Fruit fly (Drosophila melanogaster): ENCODE data around the gene CG43740.

DNA sequence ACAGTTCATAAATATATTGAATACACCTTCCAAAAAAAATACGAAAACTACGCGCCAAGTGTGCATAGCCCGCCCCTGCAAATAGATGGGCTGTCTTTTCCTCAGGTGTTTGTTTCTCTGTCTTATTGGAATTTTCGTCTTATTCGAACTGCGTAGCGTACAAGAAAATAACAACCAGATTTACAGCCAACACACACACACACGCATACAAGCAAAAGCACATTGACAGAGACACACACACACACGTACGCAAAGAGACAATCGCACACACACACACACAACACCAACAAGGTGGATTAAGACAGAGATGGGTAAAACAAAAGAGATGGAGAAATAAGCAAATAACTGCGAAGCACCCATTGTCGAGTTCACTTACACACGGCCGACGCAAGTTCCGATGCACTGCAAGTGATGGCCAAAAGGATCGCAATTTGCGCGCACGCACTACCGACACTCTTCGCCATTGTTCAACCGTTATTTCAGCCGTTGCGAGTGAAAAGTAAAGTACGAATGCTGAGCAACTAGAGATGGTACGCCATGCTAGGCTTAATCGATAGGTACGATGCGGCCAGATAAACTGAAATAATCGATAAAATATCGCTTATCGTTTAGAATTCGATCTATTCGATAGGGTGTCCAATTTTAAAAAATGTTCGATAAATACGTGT is 32.4 kb downstream of the CG43740 start:
- TF ChIP-seq CTCF (optimal IDR thresholded peaks at IDR 0.05) (no peak), CG8478 (optimal IDR thresholded peaks at IDR 0.05) (no peak)
